Fruit fly (Drosophila melanogaster) whole organism, pupa: Measurements from ENCODE around the gene Rcc1.

Source experiments
- CG12605 ChIP-seq: fragments of 200-800 bp; sonication (Bioruptor generic); IDR thresholded peaks from 2 replicates; pipeline ENCODE4 v1.3.6; 2022; ENCODE audit warnings: missing biosample characterization, missing genetic modification characterization
- CG13204 ChIP-seq: fragments of 200-800 bp; sonication (Bioruptor generic); optimal IDR thresholded peaks from 2 replicates; lab custom pipeline; 2018; ENCODE audit warnings: missing biosample characterization, mild to moderate bottlenecking, missing genetic modification characterization, moderate library complexity
- CG32121 ChIP-seq: fragments of 200-800 bp; sonication (Bioruptor generic); IDR thresholded peaks from 2 replicates; pipeline ENCODE4 v1.3.6; 2022; ENCODE audit warnings: missing biosample characterization, missing genetic modification characterization
- CG4496 ChIP-seq: fragments of 200-800 bp; sonication (Bioruptor generic); IDR thresholded peaks from 3 replicates; pipeline ENCODE4 v1.3.6; 2022; ENCODE audit warnings: missing biosample characterization, missing genetic modification characterization
- CG9948 ChIP-seq: fragments of 200-800 bp; sonication (Bioruptor generic); optimal IDR thresholded peaks from 2 replicates; lab custom pipeline; 2018; ENCODE audit warnings: missing biosample characterization, mild to moderate bottlenecking, missing genetic modification characterization, moderate library complexity
- D1 ChIP-seq: fragments of 200-800 bp; sonication (Bioruptor generic); optimal IDR thresholded peaks from 2 replicates; lab custom pipeline; 2018; ENCODE audit warnings: missing biosample characterization, mild to moderate bottlenecking, missing genetic modification characterization, moderate library complexity

dm6 chr3L:5897228-5897688 is 35.3 kb downstream of the Rcc1 start, which contains the start of the genes PolE2 and CG5592:
- TF ChIP-seq CG13204 (GFP tag; lab: Kevin White, UChicago) (no peak), CG9948 (no peak), D1 (tag; lab: Kevin White, UChicago) (no peak), CG4496 (GFP tag; lab: Robert Waterston, UW) (no peak), CG12605 (GFP tag; lab: Robert Waterston, UW) (no peak), CG32121 (GFP tag; lab: Robert Waterston, UW) (no peak)
